Worm (Caenorhabditis elegans): ENCODE data around the gene T11B7.5.
A peak's percentile ranks its signal among the peaks of the same experiment; 100 is the strongest.

T11B7.5 gene

ce11 chrIV:8881181-8881580 is 25.3 kb upstream of the T11B7.5 start, which contains the start of gene C09G9.8:
Gene C09G9.8, plus strand, starts transcription at chrIV:8881481.
- TF ChIP-seq dve-1 (tag; optimal IDR thresholded peaks at IDR 0.05; ENCODE audit: insufficient read depth) (no peak), vab-7 (GFP tag; IDR thresholded peaks at IDR 0.05) (no peak), gei-8 (GFP tag; optimal IDR thresholded peaks at IDR 0.05) (no peak), ztf-7 (tag; optimal IDR thresholded peaks at IDR 0.05) (no peak), sdz-12 (GFP tag; optimal IDR thresholded peaks at IDR 0.05) (no peak), nhr-10 (tag; optimal IDR thresholded peaks at IDR 0.05) (no peak), F37D6.2 (tag; optimal IDR thresholded peaks at IDR 0.05) (no peak), saeg-2 (GFP tag; IDR thresholded peaks at IDR 0.05) (no peak), mdl-1 (tag; optimal IDR thresholded peaks at IDR 0.05) (no peak), ztf-11 (tag; optimal IDR thresholded peaks at IDR 0.05) (no peak), lsy-2 (tag; optimal IDR thresholded peaks at IDR 0.05) (no peak), hlh-30 (tag; optimal IDR thresholded peaks at IDR 0.05; ENCODE audit: insufficient read depth) (no peak), dmd-6 (GFP tag; IDR thresholded peaks at IDR 0.05) (no peak)

- TF ChIP-seq daf-8 (GFP tag; IDR thresholded peaks at IDR 0.05) (no peak), nhr-25 (tag; optimal IDR thresholded peaks at IDR 0.05; ENCODE audit: borderline replicate concordance, insufficient read depth) (no peak), mes-2 (tag; optimal IDR thresholded peaks at IDR 0.05; ENCODE audit: poor library complexity, severe bottlenecking) (no peak), ZK337.2 (GFP tag; IDR thresholded peaks at IDR 0.05) (no peak), tra-1 (GFP tag; IDR thresholded peaks at IDR 0.05) (no peak), madf-9 (GFP tag; conservative IDR thresholded peaks at IDR 0.05) (no peak), set-16 (GFP tag; IDR thresholded peaks at IDR 0.05) (no peak), hmg-1.1 (GFP tag; IDR thresholded peaks at IDR 0.05) (no peak), D1046.2 (GFP tag; IDR thresholded peaks at IDR 0.05) (no peak), fos-1 (tag; optimal IDR thresholded peaks at IDR 0.05) (no peak), jun-1 (tag; optimal IDR thresholded peaks at IDR 0.05) (no peak), spr-3 (GFP tag; optimal IDR thresholded peaks at IDR 0.05) (no peak), Y75B8A.6 (GFP tag; IDR thresholded peaks at IDR 0.05) (no peak), F10B5.3 (tag; optimal IDR thresholded peaks at IDR 0.05) (no peak), pqm-1 (tag; optimal IDR thresholded peaks at IDR 0.05) (no peak), ceh-32 (tag; optimal IDR thresholded peaks at IDR 0.05; ENCODE audit: poor library complexity) (no peak), nhr-10 (tag; optimal IDR thresholded peaks at IDR 0.05) (no peak), lin-38 (GFP tag; IDR thresholded peaks at IDR 0.05) (no peak), Y48G9A.11 (GFP tag; IDR thresholded peaks at IDR 0.05) (no peak), egl-43 (GFP tag; IDR thresholded peaks at IDR 0.05) (no peak)
These were observed 23.9 kb upstream of the T11B7.5 start, which contains the start of gene npax-4 for ce11 chrIV:8879810-8880209. Gene npax-4, minus strand, starts transcription at chrIV:8879910.

- TF ChIP-seq Y105C5A.15 (GFP tag; IDR thresholded peaks at IDR 0.05) (no peak), unc-62 (GFP tag; optimal IDR thresholded peaks at IDR 0.05 in 1 of 2) (peak in 1 of 2 experiments; percentile 23), unc-62 (tag; optimal IDR thresholded peaks at IDR 0.05) (no peak), pqm-1 (tag; optimal IDR thresholded peaks at IDR 0.05) (no peak), ceh-28 (tag; optimal IDR thresholded peaks at IDR 0.05) (no peak), vab-7 (GFP tag; IDR thresholded peaks at IDR 0.05) (no peak), mxl-3 (GFP tag; optimal IDR thresholded peaks at IDR 0.05) (no peak)
These were observed 18.0 kb upstream of the T11B7.5 start, which contains the start of gene hdl-2 for ce11 chrIV:8873847-8874246. Gene hdl-2, plus strand, starts transcription at chrIV:8874147.

ce11 chrIV:8872958-8873357 is 17.1 kb upstream of the T11B7.5 start, which contains the start of gene C09G9.3:
Gene C09G9.3, minus strand, starts transcription at chrIV:8873058.
- TF ChIP-seq lin-13 (GFP tag; optimal IDR thresholded peaks at IDR 0.05), result no peak
- TF ChIP-seq lin-38 (GFP tag; IDR thresholded peaks at IDR 0.05), result no peak
- no peak for TF ChIP-seq daf-8 (GFP tag; IDR thresholded peaks at IDR 0.05)
- TF ChIP-seq pha-4 (GFP tag; IDR thresholded peaks at IDR 0.05), result no peak
- TF ChIP-seq pha-4 (tag; optimal IDR thresholded peaks at IDR 0.05), result no peak
- no peak for TF ChIP-seq dmd-8 (GFP tag; IDR thresholded peaks at IDR 0.05)
- no peak for TF ChIP-seq ZK337.2 (GFP tag; IDR thresholded peaks at IDR 0.05)
- TF ChIP-seq unc-39 (tag; optimal IDR thresholded peaks at IDR 0.05), result no peak
- no peak for TF ChIP-seq saeg-2 (GFP tag; IDR thresholded peaks at IDR 0.05)
- no peak for TF ChIP-seq ceh-44 (GFP tag; IDR thresholded peaks at IDR 0.05)
- TF ChIP-seq attf-4 (tag; optimal IDR thresholded peaks at IDR 0.05), result no peak
- TF ChIP-seq vab-7 (GFP tag; IDR thresholded peaks at IDR 0.05), result no peak
- TF ChIP-seq ceh-82 (tag; optimal IDR thresholded peaks at IDR 0.05), result no peak
- no peak for TF ChIP-seq R02D3.7 (tag; optimal IDR thresholded peaks at IDR 0.05)
- TF ChIP-seq lin-15B (tag; optimal IDR thresholded peaks at IDR 0.05), result no peak
- no peak for TF ChIP-seq unc-130 (GFP tag; optimal IDR thresholded peaks at IDR 0.05)
